Worm (Caenorhabditis elegans) whole organism, young adult: ENCODE results near the gene clec-43.
"Not testable (repeated sequence)": the region's sequence is repeated elsewhere in the genome, so short reads cannot be mapped to it uniquely, and the experiment has no call there.

Source experiments
- snpc-4 ChIP-seq, 5 experiments: fragments of 150-350 bp in 1 of 5; sonication (generic microtip) in 4 of 5; optimal IDR thresholded peaks; 2 replicates each; lab custom pipeline; 2014 to 2018; ENCODE audit warnings: missing genetic modification characterization in 5 of 5, missing biosample characterization in 3 of 5, antibody characterized with exemption in 2 of 5, mild to moderate bottlenecking in 2 of 5, missing compliant biosample characterization in 2 of 5, missing genotype in 2 of 5, moderate library complexity in 2 of 5, missing genetic modification reagents in 1 of 5
- xnd-1 ChIP-seq: sonication (generic microtip); optimal IDR thresholded peaks from 2 replicates; lab custom pipeline; 2016; ENCODE audit warnings: missing genotype, missing genetic modification reagents, missing genetic modification characterization, missing compliant biosample characterization
- ztf-25 ChIP-seq: fragments of 200-800 bp; sonication (Bioruptor generic); IDR thresholded peaks from 2 replicates; pipeline ENCODE4 v1.3.6; 2022; ENCODE audit warnings: missing genetic modification reagents, missing genetic modification characterization, missing compliant biosample characterization

Gene clec-43

ce11 chrII:994231-994630, 50.4 kb downstream of the clec-43 start, which contains the start of gene F45D11.7:
F45D11.7 (plus strand) TSS chrII:994531.
- TF ChIP-seq snpc-4 (GFP tag; optimal IDR thresholded peaks at IDR 0.05; lab: Kevin White, UChicago); snpc-4 (tag; optimal IDR thresholded peaks at IDR 0.05; lab: Kevin White, UChicago); ztf-25 (GFP tag; lab: Robert Waterston, UW); xnd-1 (tag; lab: Kevin White, UChicago): not testable (repeated sequence)
